Worm (Caenorhabditis elegans): ENCODE results near the gene lgc-27.

DNA sequence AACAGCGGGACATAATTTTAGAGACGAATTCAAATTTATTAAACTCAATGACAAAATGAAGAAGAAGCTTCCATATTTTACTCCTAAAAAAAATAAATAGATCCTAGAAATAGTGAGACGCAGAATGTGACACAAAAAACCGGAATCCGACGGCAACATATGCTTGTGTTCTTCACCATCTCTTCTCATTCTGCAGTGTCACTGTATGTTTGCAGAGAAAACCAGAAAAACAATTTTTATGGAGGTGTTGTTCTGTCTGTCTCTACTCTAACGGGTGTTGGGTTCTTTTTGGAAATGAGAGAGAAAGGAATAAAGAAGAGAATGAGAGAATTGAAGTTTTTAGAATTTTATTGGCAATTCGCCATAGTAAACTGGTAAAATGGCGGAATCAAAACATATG, 10.0 kb upstream of the lgc-27 start:
- no peak for TF ChIP-seq gmeb-2 (tag; optimal IDR thresholded peaks at IDR 0.05)
- no peak for TF ChIP-seq unc-86 (tag; optimal IDR thresholded peaks at IDR 0.05)
- TF ChIP-seq madf-2 (tag; optimal IDR thresholded peaks at IDR 0.05), result no peak
- no peak for TF ChIP-seq tbx-2 (tag; optimal IDR thresholded peaks at IDR 0.05)
- TF ChIP-seq nhr-11 (tag; optimal IDR thresholded peaks at IDR 0.05), result no peak
- no peak for TF ChIP-seq pha-2 (tag; optimal IDR thresholded peaks at IDR 0.05)
- no peak for TF ChIP-seq pag-3 (tag; optimal IDR thresholded peaks at IDR 0.05; ENCODE audit: borderline replicate concordance)
- TF ChIP-seq fkh-6 (tag; optimal IDR thresholded peaks at IDR 0.05), result no peak
- TF ChIP-seq pax-1 (tag; optimal IDR thresholded peaks at IDR 0.05), result no peak
- no peak for TF ChIP-seq pros-1 (tag; optimal IDR thresholded peaks at IDR 0.05)
- no peak for TF ChIP-seq ceh-30 (tag; optimal IDR thresholded peaks at IDR 0.05)
- TF ChIP-seq ama-1 (optimal IDR thresholded peaks at IDR 0.05), result no peak
- no peak for TF ChIP-seq lin-11 (tag; optimal IDR thresholded peaks at IDR 0.05)
- no peak for TF ChIP-seq ceh-9 (tag; optimal IDR thresholded peaks at IDR 0.05)
